Worm (Caenorhabditis elegans): ENCODE results near the gene dpf-6.
A peak's percentile ranks its signal among the peaks of the same experiment; 100 is the strongest.

dpf-6 gene

ce11 chrIII:8044717-8045116 lies 6.7 kb downstream of the dpf-6 start, which contains the start of gene spcs-3:
TSS of gene spcs-3 (plus strand) at chrIII:8045017.
- TF ChIP-seq B0336.3 (GFP tag; IDR thresholded peaks at IDR 0.05) = 0 out of 2 replicates have a peak, but pooled peaks have one; percentile 22
- TF ChIP-seq hmg-1.2 (GFP tag; IDR thresholded peaks at IDR 0.05) = no peak
- no peak for TF ChIP-seq rcor-1 (GFP tag; IDR thresholded peaks at IDR 0.05)

- TF ChIP-seq ceh-100 (GFP tag; IDR thresholded peaks at IDR 0.05) (no peak), pha-4 (tag; optimal IDR thresholded peaks at IDR 0.05) (no peak), dpff-1 (tag; optimal IDR thresholded peaks at IDR 0.05) (no peak), nhr-80 (tag; optimal IDR thresholded peaks at IDR 0.05) (no peak), F57C9.4 (tag; optimal IDR thresholded peaks at IDR 0.05) (no peak), bed-2 (GFP tag; IDR thresholded peaks at IDR 0.05) (no peak), K11D2.4 (GFP tag; IDR thresholded peaks at IDR 0.05) (no peak), atf-7 (tag; optimal IDR thresholded peaks at IDR 0.05) (no peak), F37B4.10 (GFP tag; IDR thresholded peaks at IDR 0.05) (no peak), dpl-1 (GFP tag; optimal IDR thresholded peaks at IDR 0.05) (no peak), hlh-26 (GFP tag; conservative IDR thresholded peaks at IDR 0.05) (no peak)
These were observed 7.7 kb downstream of the dpf-6 start, which contains the start of gene K12H4.3 for ce11 chrIII:8045734-8046133. TSS of gene K12H4.3 (plus strand) at chrIII:8046034.

ce11 chrIII:8047412-8047811 lies 9.4 kb downstream of the dpf-6 start, which contains the start of gene K12H4.2:
TSS of gene K12H4.2 (plus strand) at chrIII:8047712.
- TF ChIP-seq dpff-1 (tag; optimal IDR thresholded peaks at IDR 0.05) = no peak
- no peak for TF ChIP-seq B0035.1 (tag; optimal IDR thresholded peaks at IDR 0.05)
- no peak for TF ChIP-seq F49E8.2 (tag; optimal IDR thresholded peaks at IDR 0.05; ENCODE audit: insufficient read depth)

- TF ChIP-seq him-1 (tag; optimal IDR thresholded peaks at IDR 0.05) = no peak
- no peak for TF ChIP-seq madf-3 (GFP tag; IDR thresholded peaks at IDR 0.05)
- TF ChIP-seq athp-1 (tag; optimal IDR thresholded peaks at IDR 0.05) = no peak
- no peak for TF ChIP-seq attf-3 (GFP tag; conservative IDR thresholded peaks at IDR 0.05)
- TF ChIP-seq ets-4 (GFP tag; optimal IDR thresholded peaks at IDR 0.05) = peak; percentile 31
- no peak for TF ChIP-seq ztf-3 (GFP tag; optimal IDR thresholded peaks at IDR 0.05)
- no peak for TF ChIP-seq F23B12.7 (tag; optimal IDR thresholded peaks at IDR 0.05; ENCODE audit: insufficient read depth)
- TF ChIP-seq let-607 (tag; optimal IDR thresholded peaks at IDR 0.05) = peak; percentile 6 to 61
- no peak for TF ChIP-seq nhr-120 (GFP tag; IDR thresholded peaks at IDR 0.05)
- TF ChIP-seq ZK185.1 (tag; optimal IDR thresholded peaks at IDR 0.05; ENCODE audit: poor library complexity, severe bottlenecking) = no peak
- no peak for TF ChIP-seq ztf-25 (GFP tag; IDR thresholded peaks at IDR 0.05)
- TF ChIP-seq attf-5 (GFP tag; optimal IDR thresholded peaks at IDR 0.05) = no peak
- TF ChIP-seq dpl-1 (GFP tag; optimal IDR thresholded peaks at IDR 0.05) = no peak
- no peak for TF ChIP-seq T26A5.8 (tag; optimal IDR thresholded peaks at IDR 0.05)
- peak; percentile 64 for TF ChIP-seq nhr-80 (tag; optimal IDR thresholded peaks at IDR 0.05)
- no peak for TF ChIP-seq gei-17 (GFP tag; optimal IDR thresholded peaks at IDR 0.05)
- no peak for TF ChIP-seq unc-62 (GFP tag; optimal IDR thresholded peaks at IDR 0.05)
- TF ChIP-seq somi-1 (GFP tag; optimal IDR thresholded peaks at IDR 0.05) = no peak
- no peak for TF ChIP-seq nfya-2 (GFP tag; IDR thresholded peaks at IDR 0.05)
- TF ChIP-seq tbx-9 (tag; optimal IDR thresholded peaks at IDR 0.05; ENCODE audit: borderline replicate concordance) = no peak
- TF ChIP-seq lag-1 (GFP tag; IDR thresholded peaks at IDR 0.05) = no peak
- TF ChIP-seq sdz-38 (tag; optimal IDR thresholded peaks at IDR 0.05) = no peak
These were observed 12.9 kb downstream of the dpf-6 start, which contains the start of gene K12H4.7 for ce11 chrIII:8050944-8051343. TSS of gene K12H4.7 (minus strand) at chrIII:8051081.
